Fruit fly (Drosophila melanogaster) whole organism, prepupa: ENCODE results near the gene CG7484.

Source experiments
- Blimp-1 ChIP-seq: fragments of 200-800 bp; sonication (Bioruptor generic); optimal IDR thresholded peaks from 3 replicates; lab custom pipeline; 2017; ENCODE audit warnings: missing biosample characterization, missing genetic modification characterization, mild to moderate bottlenecking, moderate library complexity, missing genetic modification reagents
- CG10669 ChIP-seq: fragments of 200-800 bp; sonication (Bioruptor generic); optimal IDR thresholded peaks from 3 replicates; lab custom pipeline; 2018; ENCODE audit warnings: missing biosample characterization, mild to moderate bottlenecking, missing genetic modification characterization, moderate library complexity
- CG11294 ChIP-seq: fragments of 200-800 bp; sonication (Bioruptor generic); IDR thresholded peaks from 2 replicates; pipeline ENCODE4 v1.3.6; 2022; ENCODE audit warnings: missing biosample characterization, missing genetic modification characterization
- CG15336 ChIP-seq: fragments of 200-800 bp; sonication (Bioruptor generic); IDR thresholded peaks from 2 replicates; pipeline ENCODE4 v1.3.6; 2022; ENCODE audit warnings: missing biosample characterization, missing genetic modification characterization
- CG1621 ChIP-seq: fragments of 200-800 bp; sonication (Bioruptor generic); optimal IDR thresholded peaks from 3 replicates; lab custom pipeline; 2018; ENCODE audit warnings: missing biosample characterization, mild to moderate bottlenecking, missing genetic modification characterization
- CG16779 ChIP-seq: fragments of 200-800 bp; sonication (Bioruptor generic); optimal IDR thresholded peaks from 3 replicates; lab custom pipeline; 2017; ENCODE audit warnings: missing biosample characterization, mild to moderate bottlenecking, missing genetic modification characterization
- CG3032 ChIP-seq: fragments of 200-800 bp; optimal IDR thresholded peaks from 2 replicates; lab custom pipeline; 2019; ENCODE audit warnings: missing biosample characterization, mild to moderate bottlenecking, missing genetic modification characterization, moderate library complexity
- CG32006 ChIP-seq: fragments of 200-800 bp; sonication (Bioruptor generic); optimal IDR thresholded peaks from 3 replicates; lab custom pipeline; 2017; ENCODE audit warnings: missing biosample characterization, mild to moderate bottlenecking, missing genetic modification characterization
- CG4318 ChIP-seq: fragments of 200-800 bp; sonication (Bioruptor generic); optimal IDR thresholded peaks from 3 replicates; lab custom pipeline; 2017; ENCODE audit warnings: missing biosample characterization, mild to moderate bottlenecking, missing genetic modification characterization
- CG6163 ChIP-seq: fragments of 200-800 bp; sonication (Bioruptor generic); IDR thresholded peaks from 3 replicates; pipeline ENCODE4 v1.3.6; 2022; ENCODE audit warnings: missing biosample characterization, missing genetic modification characterization
- CG6276 ChIP-seq: fragments of 200-800 bp; sonication (Bioruptor generic); optimal IDR thresholded peaks from 2 replicates; lab custom pipeline; 2017; ENCODE audit warnings: missing biosample characterization, mild to moderate bottlenecking, missing genetic modification characterization
- CG6792 ChIP-seq: fragments of 200-800 bp; sonication (Bioruptor generic); optimal IDR thresholded peaks from 3 replicates; lab custom pipeline; 2016; ENCODE audit warnings: missing biosample characterization, missing genetic modification characterization
- CG6808 ChIP-seq: fragments of 200-800 bp; sonication (Bioruptor generic); optimal IDR thresholded peaks from 3 replicates; lab custom pipeline; 2017; ENCODE audit warnings: missing biosample characterization, missing genetic modification characterization, mild to moderate bottlenecking, moderate library complexity, missing genetic modification reagents
- CG6854 ChIP-seq: fragments of 200-800 bp; sonication (Bioruptor generic); optimal IDR thresholded peaks from 2 replicates; lab custom pipeline; 2017; ENCODE audit warnings: missing biosample characterization, mild to moderate bottlenecking, missing genetic modification characterization
- CG7368 ChIP-seq: fragments of 200-800 bp; sonication (Bioruptor generic); optimal IDR thresholded peaks from 3 replicates; lab custom pipeline; 2016; ENCODE audit warnings: missing biosample characterization, missing genetic modification characterization
- CG8119 ChIP-seq: fragments of 200-800 bp; sonication (Bioruptor generic); IDR thresholded peaks from 3 replicates; pipeline ENCODE4 v1.3.6; 2022; ENCODE audit warnings: missing biosample characterization, missing genetic modification characterization
- CG8632 ChIP-seq: fragments of 200-800 bp; sonication (Bioruptor generic); optimal IDR thresholded peaks from 3 replicates; lab custom pipeline; 2016; ENCODE audit warnings: missing biosample characterization, missing genetic modification characterization
- CG9139 ChIP-seq: fragments of 200-800 bp; sonication (Bioruptor generic); optimal IDR thresholded peaks from 3 replicates; lab custom pipeline; 2017; ENCODE audit warnings: missing biosample characterization, mild to moderate bottlenecking, missing genetic modification characterization
- Eip78C ChIP-seq: fragments of 200-800 bp; sonication (Bioruptor generic); peaks from one replicate; lab custom pipeline; 2016; ENCODE audit warnings: missing biosample characterization, missing genetic modification characterization
- Eip93F ChIP-seq: fragments of 200-800 bp; sonication (Bioruptor generic); optimal IDR thresholded peaks from 2 replicates; lab custom pipeline; 2016; ENCODE audit warnings: missing biosample characterization, mild to moderate bottlenecking, missing genetic modification characterization
- Ets21C ChIP-seq: fragments of 200-800 bp; sonication (Bioruptor generic); optimal IDR thresholded peaks from 3 replicates; lab custom pipeline; 2016; ENCODE audit warnings: missing biosample characterization, missing genetic modification characterization
- Ets96B ChIP-seq: fragments of 200-800 bp; optimal IDR thresholded peaks from 2 replicates; lab custom pipeline; 2019; ENCODE audit warnings: missing biosample characterization, mild to moderate bottlenecking, missing genetic modification characterization, moderate library complexity
- Gug ChIP-seq: fragments of 200-800 bp; sonication (Bioruptor generic); IDR thresholded peaks from 2 replicates; pipeline ENCODE4 v1.3.6; 2022; ENCODE audit warnings: missing biosample characterization, missing genetic modification characterization
- Lpt ChIP-seq: fragments of 200-800 bp; sonication (Bioruptor generic); optimal IDR thresholded peaks from 3 replicates; lab custom pipeline; 2016; ENCODE audit warnings: missing biosample characterization, missing genetic modification characterization
- OdsH ChIP-seq: fragments of 200-800 bp; sonication (Bioruptor generic); optimal IDR thresholded peaks from 3 replicates; lab custom pipeline; 2016; ENCODE audit warnings: missing biosample characterization, missing genetic modification characterization
- Smox ChIP-seq: fragments of 200-800 bp; sonication (Bioruptor generic); optimal IDR thresholded peaks from 3 replicates; lab custom pipeline; 2016; ENCODE audit warnings: missing biosample characterization, missing genetic modification characterization
- Sox102F ChIP-seq: fragments of 200-800 bp; sonication (Bioruptor generic); optimal IDR thresholded peaks from 2 replicates; lab custom pipeline; 2016; ENCODE audit warnings: missing biosample characterization, mild to moderate bottlenecking, missing genetic modification characterization
- Sox14 ChIP-seq: fragments of 200-800 bp; sonication (Bioruptor generic); optimal IDR thresholded peaks from 3 replicates; lab custom pipeline; 2016; ENCODE audit warnings: missing biosample characterization, missing genetic modification characterization
- Sox15 ChIP-seq: fragments of 200-800 bp; sonication (Bioruptor generic); optimal IDR thresholded peaks from 3 replicates; lab custom pipeline; 2016; ENCODE audit warnings: missing biosample characterization, missing genetic modification characterization
- achi ChIP-seq: fragments of 200-800 bp; sonication (Bioruptor generic); optimal IDR thresholded peaks from 3 replicates; lab custom pipeline; 2016; ENCODE audit warnings: missing biosample characterization, missing genetic modification characterization
- dac ChIP-seq: fragments of 200-800 bp; sonication (Bioruptor generic); optimal IDR thresholded peaks from 2 replicates; lab custom pipeline; 2017; ENCODE audit warnings: missing biosample characterization, mild to moderate bottlenecking, missing genetic modification characterization
- dsx ChIP-seq: fragments of 200-800 bp; optimal IDR thresholded peaks from 3 replicates; lab custom pipeline; 2019; ENCODE audit warnings: missing biosample characterization, mild to moderate bottlenecking, missing genetic modification characterization, moderate library complexity; ENCODE audit not compliant: poor library complexity, severe bottlenecking
- eg ChIP-seq: fragments of 200-800 bp; sonication (Bioruptor generic); IDR thresholded peaks from 3 replicates; pipeline ENCODE4 v1.3.6; 2022; ENCODE audit warnings: missing biosample characterization, missing genetic modification characterization
- esn ChIP-seq: fragments of 200-800 bp; sonication (Bioruptor generic); optimal IDR thresholded peaks from 2 replicates; lab custom pipeline; 2016; ENCODE audit warnings: missing biosample characterization, mild to moderate bottlenecking, missing genetic modification characterization, moderate library complexity
- fd59A ChIP-seq: fragments of 200-800 bp; sonication (Bioruptor generic); optimal IDR thresholded peaks from 2 replicates; lab custom pipeline; 2017; ENCODE audit warnings: missing biosample characterization, mild to moderate bottlenecking, missing genetic modification characterization, missing genetic modification reagents
- fd85E ChIP-seq: fragments of 200-800 bp; sonication (Bioruptor generic); optimal IDR thresholded peaks from 3 replicates; lab custom pipeline; 2016; ENCODE audit warnings: missing biosample characterization, missing genetic modification characterization
- fkh ChIP-seq: fragments of 200-800 bp; sonication (Bioruptor generic); optimal IDR thresholded peaks from 3 replicates; lab custom pipeline; 2017; ENCODE audit warnings: missing biosample characterization, mild to moderate bottlenecking, missing genetic modification characterization, moderate library complexity
- net ChIP-seq: fragments of 200-800 bp; sonication (Bioruptor generic); optimal IDR thresholded peaks from 3 replicates; lab custom pipeline; 2016; ENCODE audit warnings: missing biosample characterization, missing genetic modification characterization
- pdm3 ChIP-seq: fragments of 200-800 bp; sonication (Bioruptor generic); optimal IDR thresholded peaks from 3 replicates; lab custom pipeline; 2016; ENCODE audit warnings: missing biosample characterization, missing genetic modification characterization
- salr ChIP-seq, 2 experiments: fragments of 200-800 bp; sonication (Bioruptor generic); optimal IDR thresholded peaks; 3 replicates each; lab custom pipeline; 2016 to 2018; ENCODE audit warnings: missing biosample characterization in 2 of 2, missing genetic modification characterization in 2 of 2, mild to moderate bottlenecking in 1 of 2
- ss ChIP-seq, 2 experiments: fragments of 200-800 bp; sonication (Bioruptor generic); optimal IDR thresholded peaks; 2 replicates in 1 of 2; 3 replicates in 1 of 2; lab custom pipeline; 2017 to 2018; ENCODE audit warnings: mild to moderate bottlenecking in 2 of 2, missing biosample characterization in 2 of 2, missing genetic modification characterization in 2 of 2, moderate library complexity in 1 of 2
- svp ChIP-seq: fragments of 200-800 bp; sonication (Bioruptor generic); peaks from one replicate; lab custom pipeline; 2016; ENCODE audit warnings: missing biosample characterization, missing genetic modification characterization
- topi ChIP-seq: fragments of 200-800 bp; sonication (Bioruptor generic); optimal IDR thresholded peaks from 3 replicates; lab custom pipeline; 2016; ENCODE audit warnings: missing biosample characterization, missing genetic modification characterization
- vri ChIP-seq: fragments of 200-800 bp; sonication (Bioruptor generic); optimal IDR thresholded peaks from 3 replicates; lab custom pipeline; 2016; ENCODE audit warnings: missing biosample characterization, mild to moderate bottlenecking, missing genetic modification characterization

CG7484 gene

dm6 chr3L:17610896-17611711 is 43.3 kb upstream of the CG7484 start (continued):
- TF ChIP-seq CG7368 (peak; percentile 76), Ets21C (GFP tag; lab: Kevin White, UChicago) (peak; percentile 85), esn (GFP tag; lab: Kevin White, UChicago) (peak; percentile 96), CG6276 (GFP tag; lab: Kevin White, UChicago) (peak; percentile 96), CG32006 (GFP tag; lab: Kevin White, UChicago) (peak; percentile 99), Lpt (GFP tag; lab: Kevin White, UChicago) (peak; percentile 91), CG8119 (GFP tag; lab: Robert Waterston, UW) (peak; percentile 94), CG15336 (peak; percentile 93), CG6163 (GFP tag; lab: Robert Waterston, UW) (peak; percentile 80; the same call in 2 of the 3 replicates), CG6808 (GFP tag; lab: Kevin White, UChicago) (peak; percentile 61), CG11294 (GFP tag; lab: Robert Waterston, UW) (peak; percentile 74), eg (peak; percentile 83), topi (peak; percentile 94), net (GFP tag; lab: Kevin White, UChicago) (peak; percentile 94), CG16779 (peak; percentile 84), CG8632 (GFP tag; lab: Kevin White, UChicago) (peak; percentile 89), OdsH (peak; percentile 95), achi (GFP tag; lab: Kevin White, UChicago) (peak; percentile 93), Blimp-1 (GFP tag; lab: Kevin White, UChicago) (peak; percentile 89), Eip78C (GFP tag; lab: Kevin White, UChicago) (peak; percentile 98), dac (GFP tag; lab: Kevin White, UChicago) (peak; percentile 93), dsx (GFP tag; lab: Kevin White, UChicago) (peak; percentile 50), Sox14 (GFP tag; lab: Kevin White, UChicago) (peak; percentile 88), ss (GFP tag; optimal IDR thresholded peaks at IDR 0.05; lab: Kevin White, UChicago) (peak in 1 of 2 experiments; percentile 53), fkh (GFP tag; lab: Kevin White, UChicago) (no peak), Gug (GFP tag; lab: Robert Waterston, UW) (peak; percentile 87), CG4318 (GFP tag; lab: Kevin White, UChicago) (peak; percentile 99), Sox15 (peak; percentile 81), CG6792 (GFP tag; lab: Kevin White, UChicago) (peak; percentile 80), CG10669 (GFP tag; lab: Kevin White, UChicago) (peak; percentile 61), Smox (GFP tag; lab: Kevin White, UChicago) (peak; percentile 96), salr (GFP tag; optimal IDR thresholded peaks at IDR 0.05; lab: Kevin White, UChicago) (peak in 1 of 2 experiments; percentile 99), CG6854 (GFP tag; lab: Kevin White, UChicago) (peak; percentile 78)
- TF ChIP-seq, all 60 proteins: peak for 57

dm6 chr3L:17611864-17612505 is 42.4 kb upstream of the CG7484 start:
- TF ChIP-seq CG6854 (GFP tag; lab: Kevin White, UChicago) (peak; percentile 40), Gug (GFP tag; lab: Robert Waterston, UW) (no peak), svp (GFP tag; lab: Kevin White, UChicago) (peak; percentile 59), ss (GFP tag; optimal IDR thresholded peaks at IDR 0.05; lab: Kevin White, UChicago) (peak; percentile 51 to 63), fd59A (GFP tag; lab: Kevin White, UChicago) (no peak), CG16779 (peak; percentile 40), Ets21C (GFP tag; lab: Kevin White, UChicago) (no peak), Lpt (GFP tag; lab: Kevin White, UChicago) (peak; percentile 5), CG9139 (GFP tag; lab: Kevin White, UChicago) (peak; percentile 55), CG6276 (GFP tag; lab: Kevin White, UChicago) (no peak), CG3032 (tag; lab: Kevin White, UChicago) (no peak), CG1621 (tag; lab: Kevin White, UChicago) (peak; percentile 3), Ets96B (peak; percentile 29), dac (GFP tag; lab: Kevin White, UChicago) (no peak), CG6163 (GFP tag; lab: Robert Waterston, UW) (no peak), Sox15 (no peak), CG8119 (GFP tag; lab: Robert Waterston, UW) (0 out of 3 replicates have a peak, but pooled peaks have one; percentile 42), CG8632 (GFP tag; lab: Kevin White, UChicago) (no peak), pdm3 (no peak), dsx (GFP tag; lab: Kevin White, UChicago) (peak; percentile 35), Blimp-1 (GFP tag; lab: Kevin White, UChicago) (no peak), vri (GFP tag; lab: Kevin White, UChicago) (peak; percentile 61), Sox102F (GFP tag; lab: Kevin White, UChicago) (peak; percentile 15), Eip93F (GFP tag; lab: Kevin White, UChicago) (no peak), fd85E (GFP tag; lab: Kevin White, UChicago) (peak; percentile 51), salr (GFP tag; optimal IDR thresholded peaks at IDR 0.05; lab: Kevin White, UChicago) (no peak), CG6808 (GFP tag; lab: Kevin White, UChicago) (peak; percentile 20), fkh (GFP tag; lab: Kevin White, UChicago) (no peak)
